Worm (Caenorhabditis elegans) whole organism, L4 larva: ENCODE results near the gene ZK287.4.

Experiments
- F10B5.3 ChIP-seq: sonication (generic microtip); optimal IDR thresholded peaks from 2 replicates; lab custom pipeline; 2016; ENCODE audit warnings: mild to moderate bottlenecking, missing genetic modification characterization, missing compliant biosample characterization
- F44E2.7 ChIP-seq: fragments of 200-800 bp; sonication (Bioruptor generic); IDR thresholded peaks from 2 replicates; pipeline ENCODE4 v2.1.2; 2022; ENCODE audit warnings: missing genetic modification characterization, missing compliant biosample characterization
- R02D3.7 ChIP-seq: fragments of 150-350 bp; sonication (generic microtip); optimal IDR thresholded peaks from 3 replicates; lab custom pipeline; 2014; ENCODE audit warnings: missing biosample characterization, missing genetic modification characterization
- T20F7.1 ChIP-seq: fragments of 200-800 bp; sonication (Bioruptor generic); optimal IDR thresholded peaks from 2 replicates; lab custom pipeline; 2018; ENCODE audit warnings: mild to moderate bottlenecking, missing genetic modification characterization, missing compliant biosample characterization
- Y48G9A.11 ChIP-seq: fragments of 200-800 bp; sonication (Bioruptor generic); IDR thresholded peaks from 2 replicates; pipeline ENCODE4 v1.3.6; 2022; ENCODE audit warnings: missing genetic modification reagents, missing genetic modification characterization, missing compliant biosample characterization
- aha-1 ChIP-seq: fragments of 150-350 bp; peaks from one replicate; lab custom pipeline; 2014; ENCODE audit warnings: missing biosample characterization, missing genetic modification characterization
- ceh-32 ChIP-seq: sonication (generic microtip); optimal IDR thresholded peaks from 2 replicates; lab custom pipeline; 2016; ENCODE audit warnings: mild to moderate bottlenecking, missing genetic modification characterization, missing compliant biosample characterization; ENCODE audit not compliant: poor library complexity
- ceh-62 ChIP-seq: sonication (generic microtip); optimal IDR thresholded peaks from 2 replicates; lab custom pipeline; 2017; ENCODE audit warnings: missing biosample characterization, missing genetic modification characterization
- ceh-82 ChIP-seq: sonication (generic microtip); optimal IDR thresholded peaks from 2 replicates; lab custom pipeline; 2017; ENCODE audit warnings: missing biosample characterization, missing genetic modification characterization
- daf-12 ChIP-seq: fragments of 150-350 bp; optimal IDR thresholded peaks from 2 replicates; lab custom pipeline; 2014; ENCODE audit warnings: missing biosample characterization, missing genetic modification reagents, missing genetic modification characterization
- daf-19 ChIP-seq: fragments of 200-800 bp; sonication (Bioruptor generic); conservative IDR thresholded peaks from 2 replicates; pipeline ENCODE4 v1.3.6; 2022; ENCODE audit warnings: missing genetic modification characterization, missing compliant biosample characterization
- dpl-1 ChIP-seq: fragments of 150-350 bp; optimal IDR thresholded peaks from 2 replicates; lab custom pipeline; 2014; ENCODE audit warnings: missing biosample characterization, missing genetic modification reagents, missing genetic modification characterization
- dve-1 ChIP-seq: sonication (generic microtip); optimal IDR thresholded peaks from 2 replicates; lab custom pipeline; 2017; ENCODE audit warnings: antibody characterized with exemption, mild to moderate bottlenecking, missing genetic modification characterization, missing compliant biosample characterization; ENCODE audit not compliant: insufficient read depth
- fkh-10 ChIP-seq: fragments of 150-350 bp; optimal IDR thresholded peaks from 2 replicates; lab custom pipeline; 2014; ENCODE audit warnings: missing biosample characterization, missing genetic modification reagents, missing genetic modification characterization
- fos-1 ChIP-seq: fragments of 150-350 bp; optimal IDR thresholded peaks from 2 replicates; lab custom pipeline; 2014; ENCODE audit warnings: missing biosample characterization, missing genetic modification characterization
- gei-8 ChIP-seq: fragments of 200-800 bp; sonication (Bioruptor generic); optimal IDR thresholded peaks from 2 replicates; lab custom pipeline; 2018; ENCODE audit warnings: mild to moderate bottlenecking, missing genetic modification characterization, missing compliant biosample characterization
- hif-1 ChIP-seq, 2 experiments: sonication (generic microtip); optimal IDR thresholded peaks; 2 replicates each; lab custom pipeline; 2016 to 2017; ENCODE audit warnings: missing compliant biosample characterization in 2 of 2, missing genetic modification characterization in 2 of 2, missing genetic modification reagents in 2 of 2, missing genotype in 2 of 2, mild to moderate bottlenecking in 1 of 2
- hlh-11 ChIP-seq: fragments of 200-800 bp; sonication (Bioruptor generic); optimal IDR thresholded peaks from 2 replicates; lab custom pipeline; 2018; ENCODE audit warnings: mild to moderate bottlenecking, missing genetic modification characterization, missing compliant biosample characterization
- hlh-30 ChIP-seq: sonication (generic microtip); optimal IDR thresholded peaks from 2 replicates; lab custom pipeline; 2017; ENCODE audit warnings: antibody characterized with exemption, mild to moderate bottlenecking, missing genetic modification characterization, missing compliant biosample characterization; ENCODE audit not compliant: insufficient read depth
- hmg-1.1 ChIP-seq: fragments of 200-800 bp; sonication (Bioruptor generic); IDR thresholded peaks from 2 replicates; pipeline ENCODE4 v1.3.6; 2022; ENCODE audit warnings: missing genetic modification reagents, missing genetic modification characterization, missing compliant biosample characterization
- lim-7 ChIP-seq: fragments of 200-800 bp; sonication (Bioruptor generic); IDR thresholded peaks from 2 replicates; pipeline ENCODE4 v1.3.6; 2022; ENCODE audit warnings: missing genetic modification characterization, missing compliant biosample characterization
- lin-29 ChIP-seq: fragments of 200-800 bp; sonication (Bioruptor generic); IDR thresholded peaks from 2 replicates; pipeline ENCODE4 v1.3.6; 2022; ENCODE audit warnings: missing genetic modification reagents, missing genetic modification characterization, missing compliant biosample characterization
- lin-38 ChIP-seq: fragments of 200-800 bp; sonication (Bioruptor generic); IDR thresholded peaks from 2 replicates; pipeline ENCODE4 v1.3.6; 2022; ENCODE audit warnings: missing genetic modification reagents, missing genetic modification characterization, missing compliant biosample characterization
- madf-9 ChIP-seq: fragments of 200-800 bp; sonication (Bioruptor generic); conservative IDR thresholded peaks from 2 replicates; pipeline ENCODE4 v1.3.6; 2022; ENCODE audit warnings: missing genetic modification reagents, missing genetic modification characterization, missing compliant biosample characterization
- mdl-1 ChIP-seq, 2 experiments: fragments of 150-350 bp in 1 of 2; sonication (generic microtip) in 1 of 2; optimal IDR thresholded peaks; 2 replicates each; lab custom pipeline; 2014 to 2017; ENCODE audit warnings: missing biosample characterization in 2 of 2, missing genetic modification characterization in 2 of 2
- nhr-11 ChIP-seq: fragments of 150-350 bp; optimal IDR thresholded peaks from 2 replicates; lab custom pipeline; 2014; ENCODE audit warnings: missing biosample characterization, missing genetic modification characterization
- nhr-25 ChIP-seq: sonication (generic microtip); optimal IDR thresholded peaks from 2 replicates; lab custom pipeline; 2017; ENCODE audit warnings: missing genetic modification characterization, mild to moderate bottlenecking, missing compliant biosample characterization, antibody characterized with exemption, moderate library complexity, borderline replicate concordance; ENCODE audit not compliant: insufficient read depth
- nhr-28 ChIP-seq: fragments of 150-350 bp; optimal IDR thresholded peaks from 2 replicates; lab custom pipeline; 2014; ENCODE audit warnings: missing biosample characterization, missing genetic modification characterization
- nhr-42 ChIP-seq: fragments of 200-800 bp; sonication (Bioruptor generic); IDR thresholded peaks from 2 replicates; pipeline ENCODE4 v1.3.6; 2022; ENCODE audit warnings: missing genetic modification characterization, missing compliant biosample characterization
- nhr-48 ChIP-seq: sonication (generic microtip); optimal IDR thresholded peaks from 2 replicates; lab custom pipeline; 2016; ENCODE audit warnings: mild to moderate bottlenecking, missing genetic modification characterization, missing compliant biosample characterization
- pha-4 ChIP-seq, 2 experiments: fragments of 150-350 bp in 1 of 2; fragments of 200-800 bp in 1 of 2; sonication (Bioruptor generic) in 1 of 2; IDR thresholded peaks in 1 of 2; optimal IDR thresholded peaks in 1 of 2; 2 replicates each; pipeline versions ENCODE4 v1.3.6 to Lab custom; 2014 to 2022; ENCODE audit warnings: missing genetic modification characterization in 2 of 2, missing genetic modification reagents in 2 of 2, missing biosample characterization in 1 of 2, missing compliant biosample characterization in 1 of 2
- pqm-1 ChIP-seq: sonication (generic microtip); optimal IDR thresholded peaks from 2 replicates; lab custom pipeline; 2017; ENCODE audit warnings: missing biosample characterization, missing genetic modification characterization
- saeg-2 ChIP-seq: fragments of 200-800 bp; sonication (Bioruptor generic); IDR thresholded peaks from 2 replicates; pipeline ENCODE4 v1.3.6; 2022; ENCODE audit warnings: missing genetic modification reagents, missing genetic modification characterization, missing compliant biosample characterization
- sdz-12 ChIP-seq: fragments of 200-800 bp; sonication (Bioruptor generic); optimal IDR thresholded peaks from 2 replicates; lab custom pipeline; 2018; ENCODE audit warnings: mild to moderate bottlenecking, missing genetic modification characterization, missing compliant biosample characterization
- spr-1 ChIP-seq: sonication (generic microtip); optimal IDR thresholded peaks from 2 replicates; lab custom pipeline; 2016; ENCODE audit warnings: mild to moderate bottlenecking, missing genetic modification characterization, missing compliant biosample characterization
- spr-3 ChIP-seq: fragments of 200-800 bp; sonication (Bioruptor generic); optimal IDR thresholded peaks from 2 replicates; lab custom pipeline; 2018; ENCODE audit warnings: mild to moderate bottlenecking, missing genetic modification characterization, missing compliant biosample characterization
- unc-130 ChIP-seq: sonication (generic microtip); optimal IDR thresholded peaks from 2 replicates; lab custom pipeline; 2016; ENCODE audit warnings: missing genetic modification reagents, missing genetic modification characterization, missing compliant biosample characterization
- unc-39 ChIP-seq: sonication (generic microtip); optimal IDR thresholded peaks from 2 replicates; lab custom pipeline; 2017; ENCODE audit warnings: missing biosample characterization, missing genetic modification characterization
- unc-62 ChIP-seq, 3 experiments: fragments of 150-350 bp in 1 of 3; sonication (generic microtip); optimal IDR thresholded peaks in 2 of 3; peaks in 1 of 3; 1 replicate in 1 of 3; 2 replicates in 2 of 3; lab custom pipeline; 2014 to 2017; ENCODE audit warnings: missing biosample characterization in 3 of 3, missing genetic modification characterization in 3 of 3, missing genetic modification reagents in 3 of 3, missing genotype in 1 of 3
- vab-7 ChIP-seq: fragments of 200-800 bp; sonication (Bioruptor generic); IDR thresholded peaks from 2 replicates; pipeline ENCODE4 v1.3.6; 2022; ENCODE audit warnings: missing genetic modification reagents, missing genetic modification characterization, missing compliant biosample characterization
- zfp-2 ChIP-seq: sonication (generic microtip); optimal IDR thresholded peaks from 2 replicates; lab custom pipeline; 2016; ENCODE audit warnings: mild to moderate bottlenecking, missing genetic modification characterization, missing compliant biosample characterization

Gene ZK287.4

ce11 chrV:9661514-9661913 lies 23.9 kb downstream of the ZK287.4 start, which contains the start of gene pitr-4:
pitr-4 (minus strand) TSS chrV:9661614.
- no peak for TF ChIP-seq hlh-11

- TF ChIP-seq zfp-2 (tag; lab: Kevin White, UChicago): no peak
- TF ChIP-seq sdz-12 (GFP tag; lab: Kevin White, UChicago): no peak
- TF ChIP-seq daf-12 (tag; lab: Kevin White, UChicago): no peak
- TF ChIP-seq F10B5.3 (tag; lab: Kevin White, UChicago): no peak
- no peak for TF ChIP-seq pqm-1 (tag; lab: Kevin White, UChicago)
- TF ChIP-seq T20F7.1 (GFP tag; lab: Kevin White, UChicago): no peak
- no peak for TF ChIP-seq lin-38 (GFP tag; lab: Robert Waterston, UW)
- peak; percentile 2 for TF ChIP-seq aha-1 (tag; lab: Kevin White, UChicago)
- TF ChIP-seq ceh-82 (tag; lab: Kevin White, UChicago): no peak
- no peak for TF ChIP-seq spr-1 (tag; lab: Kevin White, UChicago)
- TF ChIP-seq ceh-32: no peak
- peak; percentile 86 for TF ChIP-seq nhr-28 (tag; lab: Kevin White, UChicago)
- peak in 1 of 2 experiments; percentile 66 for TF ChIP-seq unc-62 (GFP tag; optimal IDR thresholded peaks at IDR 0.05 in 1 of 2; lab: Kevin White, UChicago)
- TF ChIP-seq unc-62 (tag; optimal IDR thresholded peaks at IDR 0.05; lab: Kevin White, UChicago): no peak
Observed at ce11 chrV:9654154-9654805, 31.2 kb downstream of the ZK287.4 start, which contains the start of gene cyp-29A4. cyp-29A4 (plus strand) TSS chrV:9654755.

ce11 chrV:9651294-9651693 lies 34.2 kb downstream of the ZK287.4 start, which contains the start of gene T06E4.21:
T06E4.21 (plus strand) TSS chrV:9651594.
- no peak for TF ChIP-seq lim-7 (GFP tag; lab: Robert Waterston, UW)
- TF ChIP-seq saeg-2 (GFP tag; lab: Robert Waterston, UW): no peak
- TF ChIP-seq madf-9 (GFP tag; lab: Robert Waterston, UW): no peak
- no peak for TF ChIP-seq daf-19 (GFP tag; lab: Robert Waterston, UW)
- no peak for TF ChIP-seq vab-7 (GFP tag; lab: Robert Waterston, UW)
- TF ChIP-seq unc-39: no peak
- no peak for TF ChIP-seq F44E2.7
- no peak for TF ChIP-seq fos-1 (tag; lab: Kevin White, UChicago)
- TF ChIP-seq nhr-42 (GFP tag; lab: Robert Waterston, UW): no peak
- no peak for TF ChIP-seq hif-1 (tag; optimal IDR thresholded peaks at IDR 0.05; lab: Kevin White, UChicago)
- TF ChIP-seq R02D3.7: no peak

- no peak for TF ChIP-seq hif-1 (tag; optimal IDR thresholded peaks at IDR 0.05; lab: Kevin White, UChicago)
- peak; percentile 62 for TF ChIP-seq dpl-1 (GFP tag; lab: Kevin White, UChicago)
Observed at ce11 chrV:9645507-9645906, 40.0 kb downstream of the ZK287.4 start, which contains the start of the genes atl-1 and hcp-2. atl-1 (minus strand) TSS chrV:9645595. hcp-2 (plus strand) TSS chrV:9645859.

- TF ChIP-seq dve-1 (tag; lab: Kevin White, UChicago): no peak
- TF ChIP-seq nhr-25 (tag; lab: Kevin White, UChicago): no peak
- no peak for TF ChIP-seq lin-29 (GFP tag; lab: Robert Waterston, UW)
- no peak for TF ChIP-seq ceh-62 (tag; lab: Kevin White, UChicago)
- no peak for TF ChIP-seq nhr-48 (tag; lab: Kevin White, UChicago)
- peak; percentile 60 for TF ChIP-seq nhr-28 (tag; lab: Kevin White, UChicago)
- TF ChIP-seq gei-8 (GFP tag; lab: Kevin White, UChicago): no peak
- no peak for TF ChIP-seq Y48G9A.11 (GFP tag; lab: Robert Waterston, UW)
- TF ChIP-seq unc-130: no peak
- no peak for TF ChIP-seq spr-3 (GFP tag; lab: Kevin White, UChicago)
- TF ChIP-seq pha-4 (GFP tag; IDR thresholded peaks at IDR 0.05; lab: Robert Waterston, UW): no peak
- TF ChIP-seq pha-4 (tag; optimal IDR thresholded peaks at IDR 0.05; lab: Kevin White, UChicago): no peak
- TF ChIP-seq fkh-10: no peak
- TF ChIP-seq hmg-1.1 (GFP tag; lab: Robert Waterston, UW): no peak
- TF ChIP-seq unc-62 (GFP tag; optimal IDR thresholded peaks at IDR 0.05 in 1 of 2; lab: Kevin White, UChicago): peak in 1 of 2 experiments; percentile 83
- no peak for TF ChIP-seq unc-62 (tag; optimal IDR thresholded peaks at IDR 0.05; lab: Kevin White, UChicago)
- TF ChIP-seq hlh-30: no peak
- TF ChIP-seq nhr-11 (tag; lab: Kevin White, UChicago): no peak
- TF ChIP-seq daf-19 (GFP tag; lab: Robert Waterston, UW): no peak
- no peak for TF ChIP-seq mdl-1 (tag; optimal IDR thresholded peaks at IDR 0.05; lab: Kevin White, UChicago)
Observed at ce11 chrV:9633313-9633712, 52.1 kb downstream of the ZK287.4 start, which contains the start of gene col-147. col-147 (minus strand) TSS chrV:9633338.
